Worm (Caenorhabditis elegans) whole organism, early embryonic: ENCODE results near the gene H28G03.3.

ENCODE experiments used
- B0310.2 ChIP-seq: sonication (generic microtip); optimal IDR thresholded peaks from 2 replicates; lab custom pipeline; 2016; ENCODE audit warnings: mild to moderate bottlenecking, missing genetic modification characterization, missing compliant biosample characterization
- F13C5.2 ChIP-seq: sonication (generic microtip); optimal IDR thresholded peaks from 2 replicates; lab custom pipeline; 2017; ENCODE audit warnings: mild to moderate bottlenecking, missing genetic modification characterization, inconsistent platforms, missing compliant biosample characterization
- aly-1 ChIP-seq: sonication (generic microtip); optimal IDR thresholded peaks from 2 replicates; lab custom pipeline; 2016; ENCODE audit warnings: missing genetic modification characterization, missing compliant biosample characterization
- ama-1 ChIP-seq: fragments of 150-350 bp; optimal IDR thresholded peaks from 2 replicates; lab custom pipeline; 2014
- ceh-13 ChIP-seq: fragments of 200-800 bp; sonication (Bioruptor generic); optimal IDR thresholded peaks from 2 replicates; lab custom pipeline; 2018; ENCODE audit warnings: mild to moderate bottlenecking, missing genetic modification characterization, missing compliant biosample characterization
- ceh-36 ChIP-seq: sonication (generic microtip); optimal IDR thresholded peaks from 2 replicates; lab custom pipeline; 2016; ENCODE audit warnings: missing genetic modification characterization, inconsistent platforms, missing compliant biosample characterization
- ets-7 ChIP-seq: sonication (generic microtip); optimal IDR thresholded peaks from 2 replicates; lab custom pipeline; 2016; ENCODE audit warnings: missing genotype, missing genetic modification characterization, missing compliant biosample characterization
- flt-1 ChIP-seq: fragments of 200-800 bp; sonication (Bioruptor generic); IDR thresholded peaks from 2 replicates; pipeline ENCODE4 v1.3.6; 2022; ENCODE audit warnings: missing genetic modification characterization, missing compliant biosample characterization
- hmbx-1 ChIP-seq: sonication (generic microtip); optimal IDR thresholded peaks from 2 replicates; lab custom pipeline; 2016; ENCODE audit warnings: mild to moderate bottlenecking, missing genetic modification characterization, missing compliant biosample characterization
- hmg-4 ChIP-seq: fragments of 200-800 bp; sonication (Bioruptor generic); optimal IDR thresholded peaks from 2 replicates; lab custom pipeline; 2018; ENCODE audit warnings: mild to moderate bottlenecking, missing genetic modification characterization, missing compliant biosample characterization
- hnd-1 ChIP-seq: sonication (generic microtip); optimal IDR thresholded peaks from 2 replicates; lab custom pipeline; 2016; ENCODE audit warnings: missing genetic modification characterization, missing compliant biosample characterization
- pes-1 ChIP-seq: fragments of 200-800 bp; sonication (Bioruptor generic); IDR thresholded peaks from 2 replicates; pipeline ENCODE4 v1.3.6; 2022; ENCODE audit warnings: missing genetic modification reagents, missing genetic modification characterization, missing compliant biosample characterization
- scrt-1 ChIP-seq: fragments of 200-800 bp; sonication (Bioruptor generic); IDR thresholded peaks from 2 replicates; pipeline ENCODE4 v1.3.6; 2022; ENCODE audit warnings: missing genetic modification characterization, missing compliant biosample characterization
- sea-1 ChIP-seq: fragments of 200-800 bp; sonication (Bioruptor generic); conservative IDR thresholded peaks from 2 replicates; pipeline ENCODE4 v1.3.6; 2022; ENCODE audit warnings: missing genetic modification characterization, missing compliant biosample characterization
- tbx-11 ChIP-seq: fragments of 200-800 bp; sonication (Bioruptor generic); IDR thresholded peaks from 2 replicates; pipeline ENCODE4 v1.3.6; 2022; ENCODE audit warnings: missing genetic modification characterization, missing compliant biosample characterization
- tbx-37 ChIP-seq: fragments of 200-800 bp; sonication (Bioruptor generic); conservative IDR thresholded peaks from 2 replicates; pipeline ENCODE4 v1.3.6; 2022; ENCODE audit warnings: missing genetic modification reagents, missing genetic modification characterization, missing compliant biosample characterization
- tra-4 ChIP-seq: sonication (generic microtip); optimal IDR thresholded peaks from 2 replicates; lab custom pipeline; 2017; ENCODE audit warnings: missing genetic modification characterization, missing compliant biosample characterization

Gene H28G03.3

ce11 chrX:5249603-5250002, 23.4 kb upstream of the H28G03.3 start, which contains the start of gene Y34B4A.10:
Gene Y34B4A.10, plus strand, starts transcription at chrX:5249903.
- TF ChIP-seq sea-1 (no peak), pes-1 (GFP tag; lab: Robert Waterston, UW) (no peak), hmbx-1 (tag; lab: Kevin White, UChicago) (no peak), ceh-13 (GFP tag; lab: Kevin White, UChicago) (no peak), ama-1 (lab: Kevin White, UChicago) (no peak), tra-4 (tag; lab: Kevin White, UChicago) (no peak)

- no peak for TF ChIP-seq aly-1 (tag; lab: Kevin White, UChicago)
- no peak for TF ChIP-seq scrt-1 (GFP tag; lab: Robert Waterston, UW)
- no peak for TF ChIP-seq ceh-36 (tag; lab: Kevin White, UChicago)
- TF ChIP-seq ama-1 (lab: Kevin White, UChicago), result no peak
- TF ChIP-seq hnd-1, result no peak
- no peak for TF ChIP-seq tbx-11 (GFP tag; lab: Robert Waterston, UW)
- no peak for TF ChIP-seq F13C5.2 (tag; lab: Kevin White, UChicago)
- TF ChIP-seq hmbx-1 (tag; lab: Kevin White, UChicago), result no peak
- no peak for TF ChIP-seq pes-1 (GFP tag; lab: Robert Waterston, UW)
- TF ChIP-seq hmg-4 (GFP tag; lab: Kevin White, UChicago), result no peak
- TF ChIP-seq sea-1, result no peak
- TF ChIP-seq tbx-37 (GFP tag; lab: Robert Waterston, UW), result no peak
- no peak for TF ChIP-seq flt-1
- no peak for TF ChIP-seq tra-4 (tag; lab: Kevin White, UChicago)
- no peak for TF ChIP-seq B0310.2 (tag; lab: Kevin White, UChicago)
- TF ChIP-seq ceh-13 (GFP tag; lab: Kevin White, UChicago), result no peak
- TF ChIP-seq ets-7 (tag; lab: Kevin White, UChicago), result no peak
Observed at ce11 chrX:5248754-5249153, 22.6 kb upstream of the H28G03.3 start.

- TF ChIP-seq tbx-37 (GFP tag; lab: Robert Waterston, UW) (no peak), hmg-4 (GFP tag; lab: Kevin White, UChicago) (no peak), F13C5.2 (tag; lab: Kevin White, UChicago) (no peak), ama-1 (lab: Kevin White, UChicago) (no peak), ceh-36 (tag; lab: Kevin White, UChicago) (no peak), sea-1 (0 out of 2 replicates have a peak, but pooled peaks have one; percentile 8), B0310.2 (tag; lab: Kevin White, UChicago) (peak; percentile 29), tbx-11 (GFP tag; lab: Robert Waterston, UW) (no peak), hnd-1 (no peak), flt-1 (peak; percentile 45; the same call in 1 of the 2 replicates), ets-7 (tag; lab: Kevin White, UChicago) (no peak), pes-1 (GFP tag; lab: Robert Waterston, UW) (no peak), tra-4 (tag; lab: Kevin White, UChicago) (no peak), ceh-13 (GFP tag; lab: Kevin White, UChicago) (no peak)
Observed at ce11 chrX:5244041-5244440, 17.9 kb upstream of the H28G03.3 start, which contains the start of gene Y34B4A.7. Gene Y34B4A.7, plus strand, starts transcription at chrX:5244337.

- TF ChIP-seq ceh-13 (GFP tag; lab: Kevin White, UChicago) (no peak), F13C5.2 (tag; lab: Kevin White, UChicago) (no peak), tra-4 (tag; lab: Kevin White, UChicago) (no peak), pes-1 (GFP tag; lab: Robert Waterston, UW) (no peak), tbx-11 (GFP tag; lab: Robert Waterston, UW) (no peak), aly-1 (tag; lab: Kevin White, UChicago) (no peak), flt-1 (no peak), B0310.2 (tag; lab: Kevin White, UChicago) (no peak), tbx-37 (GFP tag; lab: Robert Waterston, UW) (no peak), hmg-4 (GFP tag; lab: Kevin White, UChicago) (no peak), sea-1 (no peak), ceh-36 (tag; lab: Kevin White, UChicago) (no peak), hnd-1 (no peak), ets-7 (tag; lab: Kevin White, UChicago) (no peak), hmbx-1 (tag; lab: Kevin White, UChicago) (no peak)
Observed at ce11 chrX:5243382-5243979, 17.3 kb upstream of the H28G03.3 start, which contains the start of gene mtm-5. Gene mtm-5, minus strand, starts transcription at chrX:5243408.

- no peak for TF ChIP-seq tbx-11 (GFP tag; lab: Robert Waterston, UW)
- no peak for TF ChIP-seq hnd-1
- no peak for TF ChIP-seq F13C5.2 (tag; lab: Kevin White, UChicago)
- TF ChIP-seq hmg-4 (GFP tag; lab: Kevin White, UChicago), result no peak
- no peak for TF ChIP-seq ceh-36 (tag; lab: Kevin White, UChicago)
- TF ChIP-seq B0310.2 (tag; lab: Kevin White, UChicago), result no peak
- no peak for TF ChIP-seq flt-1
Observed at ce11 chrX:5238246-5238645, 12.1 kb upstream of the H28G03.3 start.

- no peak for TF ChIP-seq aly-1 (tag; lab: Kevin White, UChicago)
- no peak for TF ChIP-seq flt-1
- no peak for TF ChIP-seq pes-1 (GFP tag; lab: Robert Waterston, UW)
- TF ChIP-seq hnd-1, result no peak
- no peak for TF ChIP-seq B0310.2 (tag; lab: Kevin White, UChicago)
- TF ChIP-seq ets-7 (tag; lab: Kevin White, UChicago), result no peak
Observed at ce11 chrX:5218323-5218722, 7.8 kb downstream of the H28G03.3 start.

ce11 chrX:5216063-5216462, 10.1 kb downstream of the H28G03.3 start, which contains the start of gene hrpa-2:
Gene hrpa-2, plus strand, starts transcription at chrX:5216363.
- TF ChIP-seq flt-1 (no peak), scrt-1 (GFP tag; lab: Robert Waterston, UW) (no peak), hmg-4 (GFP tag; lab: Kevin White, UChicago) (no peak), tra-4 (tag; lab: Kevin White, UChicago) (no peak), sea-1 (no peak), hmbx-1 (tag; lab: Kevin White, UChicago) (no peak), tbx-37 (GFP tag; lab: Robert Waterston, UW) (no peak), ets-7 (tag; lab: Kevin White, UChicago) (no peak), pes-1 (GFP tag; lab: Robert Waterston, UW) (no peak), hnd-1 (no peak), ceh-13 (GFP tag; lab: Kevin White, UChicago) (no peak), F13C5.2 (tag; lab: Kevin White, UChicago) (no peak), aly-1 (tag; lab: Kevin White, UChicago) (no peak), B0310.2 (tag; lab: Kevin White, UChicago) (no peak), tbx-11 (GFP tag; lab: Robert Waterston, UW) (no peak), ama-1 (lab: Kevin White, UChicago) (no peak), ceh-36 (tag; lab: Kevin White, UChicago) (no peak)
